Fruit fly (Drosophila melanogaster) whole organism, wandering third instar larva: Measurements from ENCODE around the gene kek4.

Experiments used
- GATAd ChIP-seq: sonication (Bioruptor generic); optimal IDR thresholded peaks from 2 replicates; lab custom pipeline; 2016; ENCODE audit warnings: missing biosample characterization, missing genetic modification characterization
- tai ChIP-seq: sonication (Bioruptor generic); optimal IDR thresholded peaks from 2 replicates; lab custom pipeline; 2016; ENCODE audit warnings: missing biosample characterization, missing genetic modification characterization

dm6 chr2L:13179095-13179494 is 36.1 kb downstream of the kek4 start, which contains the start of gene Alg7:
- TF ChIP-seq GATAd (GFP tag; lab: Kevin White, UChicago) (no peak), tai (no peak)
